Worm (Caenorhabditis elegans) whole organism, L2 larva: ENCODE data around the gene sre-56.

Experiments used
- aly-2 ChIP-seq: fragments of 150-350 bp; optimal IDR thresholded peaks from 2 replicates; lab custom pipeline; 2014; ENCODE audit warnings: missing biosample characterization, missing genetic modification characterization
- crh-2 ChIP-seq: sonication (generic microtip); optimal IDR thresholded peaks from 2 replicates; lab custom pipeline; 2017; ENCODE audit warnings: missing biosample characterization, missing genetic modification characterization
- lsy-2 ChIP-seq, 2 experiments: fragments of 150-350 bp in 1 of 2; sonication (generic microtip) in 1 of 2; optimal IDR thresholded peaks; 2 replicates each; lab custom pipeline; 2014 to 2017; ENCODE audit warnings: missing biosample characterization in 2 of 2, missing genetic modification characterization in 2 of 2
- mdl-1 ChIP-seq, 2 experiments: fragments of 150-350 bp in 1 of 2; sonication (generic microtip) in 1 of 2; optimal IDR thresholded peaks; 2 replicates each; lab custom pipeline; 2017; ENCODE audit warnings: missing biosample characterization in 2 of 2, missing genetic modification characterization in 2 of 2
- nhr-11 ChIP-seq: fragments of 150-350 bp; optimal IDR thresholded peaks from 2 replicates; lab custom pipeline; 2014; ENCODE audit warnings: missing biosample characterization, missing genetic modification characterization
- nhr-129 ChIP-seq: fragments of 150-350 bp; optimal IDR thresholded peaks from 2 replicates; lab custom pipeline; 2014; ENCODE audit warnings: missing biosample characterization, missing genetic modification characterization
- nhr-237 ChIP-seq: fragments of 150-350 bp; optimal IDR thresholded peaks from 2 replicates; lab custom pipeline; 2014; ENCODE audit warnings: missing biosample characterization, missing genetic modification characterization
- nhr-77 ChIP-seq: fragments of 150-350 bp; optimal IDR thresholded peaks from 2 replicates; lab custom pipeline; 2014; ENCODE audit warnings: missing biosample characterization, missing genetic modification characterization

ce11 chrII:12274944-12275343 lies 49.3 kb upstream of the sre-56 start, which contains the start of gene Y57A10A.27:
- TF ChIP-seq lsy-2 (tag; optimal IDR thresholded peaks at IDR 0.05; lab: Kevin White, UChicago), result no peak
- no peak for TF ChIP-seq nhr-129 (tag; lab: Kevin White, UChicago)
- TF ChIP-seq crh-2 (tag; lab: Kevin White, UChicago), result no peak
- no peak for TF ChIP-seq aly-2
- no peak for TF ChIP-seq nhr-237
- TF ChIP-seq mdl-1 (tag; optimal IDR thresholded peaks at IDR 0.05; lab: Kevin White, UChicago), result no peak
- TF ChIP-seq nhr-11 (tag; lab: Kevin White, UChicago), result no peak
- no peak for TF ChIP-seq nhr-77 (tag; lab: Kevin White, UChicago)
